Fruit fly (Drosophila melanogaster): ENCODE results near the gene ND-PDSW.
A peak's percentile ranks its signal among the peaks of the same experiment; 100 is the strongest.

The ND-PDSW gene

DNA sequence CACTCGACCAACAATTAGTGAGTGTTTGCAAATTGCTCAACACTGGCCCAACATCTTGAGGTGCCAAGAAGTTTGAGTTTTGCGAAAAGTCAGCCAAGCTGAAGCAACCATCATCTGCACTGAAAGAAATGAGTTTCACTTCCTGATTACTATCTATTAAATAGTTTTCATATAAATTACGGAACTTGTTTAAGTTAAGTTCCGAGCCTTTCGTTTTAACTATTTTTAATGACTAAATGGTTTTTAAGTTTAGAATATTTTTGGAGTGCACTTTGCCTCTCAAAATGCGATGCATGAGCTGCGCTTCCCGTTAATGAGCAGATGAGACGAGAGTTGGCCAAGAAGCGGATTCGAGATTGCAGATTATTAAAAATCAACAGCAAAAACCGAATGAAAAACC lies 24.3 kb upstream of the ND-PDSW start:
- TF ChIP-seq pad (GFP tag; optimal IDR thresholded peaks at IDR 0.05) (no peak), Mnt (GFP tag; optimal IDR thresholded peaks at IDR 0.05) (no peak), CG12768 (GFP tag; optimal IDR thresholded peaks at IDR 0.05) (no peak), cic (GFP tag; optimal IDR thresholded peaks at IDR 0.05) (no peak), cnc (optimal IDR thresholded peaks at IDR 0.05) (no peak), Hr96 (GFP tag; optimal IDR thresholded peaks at IDR 0.05) (no peak), bab1 (GFP tag; optimal IDR thresholded peaks at IDR 0.05) (no peak), ovo (GFP tag; optimal IDR thresholded peaks at IDR 0.05) (no peak), Clk (GFP tag; optimal IDR thresholded peaks at IDR 0.05) (no peak), CG14711 (tag; optimal IDR thresholded peaks at IDR 0.05) (no peak), CG7101 (tag; optimal IDR thresholded peaks at IDR 0.05) (no peak), CG1620 (GFP tag; optimal IDR thresholded peaks at IDR 0.05) (no peak), CG11617 (GFP tag; optimal IDR thresholded peaks at IDR 0.05) (no peak), tj (GFP tag; optimal IDR thresholded peaks at IDR 0.05) (no peak), CG33017 (tag; optimal IDR thresholded peaks at IDR 0.05) (no peak), Crg-1 (GFP tag; optimal IDR thresholded peaks at IDR 0.05) (no peak), toe (GFP tag; optimal IDR thresholded peaks at IDR 0.05) (no peak), kay (GFP tag; ENCODE audit: borderline replicate concordance) (no peak), CG7045 (GFP tag; optimal IDR thresholded peaks at IDR 0.05) (no peak)

DNA sequence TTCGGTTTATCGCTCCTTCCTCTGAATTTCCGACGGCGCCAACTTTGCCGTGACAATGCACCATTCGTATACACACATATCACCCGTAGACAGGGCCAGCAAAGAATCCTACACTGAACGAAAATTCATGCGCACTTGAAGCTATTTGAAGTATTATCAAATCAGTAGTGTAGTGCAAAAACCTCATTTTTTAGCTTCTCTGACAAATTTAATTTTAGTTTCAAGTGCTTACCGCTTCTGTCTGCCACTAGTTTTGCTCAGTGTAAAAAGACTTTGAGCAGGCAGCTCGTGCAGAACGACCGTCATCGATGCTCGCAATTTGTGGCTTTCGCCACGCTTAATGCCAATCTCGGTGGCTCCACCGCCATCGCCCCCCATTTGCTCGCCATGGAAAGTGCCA lies 21.2 kb upstream of the ND-PDSW start:
- TF ChIP-seq toe (GFP tag; optimal IDR thresholded peaks at IDR 0.05) (no peak), CG7101 (tag; optimal IDR thresholded peaks at IDR 0.05) (no peak), CG1620 (GFP tag; optimal IDR thresholded peaks at IDR 0.05) (no peak), CG33017 (tag; optimal IDR thresholded peaks at IDR 0.05) (no peak), cnc (optimal IDR thresholded peaks at IDR 0.05) (no peak), CG7045 (GFP tag; optimal IDR thresholded peaks at IDR 0.05) (no peak), CG5204 (GFP tag; optimal IDR thresholded peaks at IDR 0.05) (no peak), bab1 (GFP tag; optimal IDR thresholded peaks at IDR 0.05) (no peak), Clk (GFP tag; optimal IDR thresholded peaks at IDR 0.05) (no peak), Hr96 (GFP tag; optimal IDR thresholded peaks at IDR 0.05) (no peak), Crg-1 (GFP tag; optimal IDR thresholded peaks at IDR 0.05) (no peak)

- TF ChIP-seq Mnt (GFP tag; optimal IDR thresholded peaks at IDR 0.05) (no peak), kay (GFP tag; ENCODE audit: borderline replicate concordance) (peak; percentile 11)
Observed at dm6 chr2L:3445655-3446054, 20.3 kb upstream of the ND-PDSW start, which contains the start of gene CG2772. Gene CG2772, plus strand, starts transcription at chr2L:3445992.

DNA sequence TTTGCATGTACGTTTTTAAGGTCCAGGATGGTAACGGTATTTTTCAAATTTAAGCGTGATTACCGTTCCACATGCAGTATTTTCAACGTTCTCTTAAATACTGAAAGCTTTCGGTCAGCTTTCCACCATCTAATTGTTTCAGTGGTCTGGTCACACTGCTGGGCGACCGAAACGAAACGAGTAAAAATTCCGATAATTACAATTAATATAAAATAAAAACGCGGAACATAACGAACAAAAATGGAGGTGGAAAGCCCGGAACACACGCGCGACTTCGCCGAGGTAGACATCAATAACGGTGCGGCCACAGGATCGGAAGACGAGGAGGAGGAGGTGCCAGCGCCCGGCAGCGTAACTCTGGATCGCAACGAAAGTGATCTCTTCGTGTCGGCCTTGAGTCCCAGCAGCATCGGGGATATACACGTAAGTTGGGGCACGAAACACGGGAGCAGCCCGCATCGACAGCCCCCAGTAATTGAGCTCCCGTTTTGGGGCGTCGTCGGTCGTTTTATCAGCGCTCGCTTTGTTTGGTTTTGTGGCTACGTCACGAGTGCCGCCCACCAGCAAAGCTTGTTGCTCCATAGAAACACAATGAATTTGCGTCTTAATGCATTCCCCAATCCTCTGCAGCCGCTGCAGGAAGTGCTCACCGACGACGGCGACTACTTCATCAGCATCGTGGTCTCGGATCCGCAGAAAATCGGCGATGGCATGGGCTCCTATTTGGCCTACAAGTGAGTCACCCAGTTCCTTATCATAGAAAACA lies 16.2 kb upstream of the ND-PDSW start, which contains the start of gene Snx1:
Snx1 (plus strand) TSS at position 129 of the 766 bp plus-strand sequence.
- no peak for TF ChIP-seq Crg-1 (GFP tag; optimal IDR thresholded peaks at IDR 0.05)
- peak; percentile 49 for TF ChIP-seq bab1 (GFP tag; optimal IDR thresholded peaks at IDR 0.05)

dm6 chr2L:3452286-3452685 lies 13.7 kb upstream of the ND-PDSW start, which contains the start of gene CG12795:
Gene CG12795, plus strand, starts transcription at chr2L:3452466.
- no peak for TF ChIP-seq ovo (GFP tag; optimal IDR thresholded peaks at IDR 0.05)
- no peak for TF ChIP-seq pad (GFP tag; optimal IDR thresholded peaks at IDR 0.05)
- peak; percentile 44 for TF ChIP-seq bab1 (GFP tag; optimal IDR thresholded peaks at IDR 0.05)
- no peak for TF ChIP-seq tj (GFP tag; optimal IDR thresholded peaks at IDR 0.05)
- peak in 1 of 2 experiments; percentile 91 for TF ChIP-seq cnc (optimal IDR thresholded peaks at IDR 0.05)
- no peak for TF ChIP-seq CG5204 (GFP tag; optimal IDR thresholded peaks at IDR 0.05)
- TF ChIP-seq Mnt (GFP tag; optimal IDR thresholded peaks at IDR 0.05), result no peak

DNA sequence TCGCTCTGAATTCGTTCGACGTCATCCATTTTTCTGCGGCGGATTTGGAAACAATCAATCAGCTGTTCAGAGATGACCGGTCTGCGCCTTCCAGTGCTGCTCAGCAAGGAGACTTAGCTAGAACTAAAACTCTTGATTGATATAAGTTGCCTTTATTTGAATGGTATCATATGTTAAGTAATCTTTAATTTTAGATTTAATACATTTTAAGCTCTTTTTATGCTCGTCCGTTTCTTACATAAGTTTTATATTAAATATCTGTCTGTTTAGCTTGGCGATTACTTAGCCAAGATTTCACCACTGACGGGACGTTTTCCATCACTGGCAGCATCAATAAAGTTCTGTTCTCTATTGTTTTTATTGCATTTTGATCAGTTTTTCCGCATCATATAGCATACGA lies 8.9 kb upstream of the ND-PDSW start, which contains the start of the genes Cog3 and Sec5:
Cog3 (minus strand) TSS at position 58 of the 400 bp plus-strand sequence.
Sec5 (plus strand) TSS at position 296 of the 400 bp plus-strand sequence.
- TF ChIP-seq tj (GFP tag; optimal IDR thresholded peaks at IDR 0.05), result peak; percentile 54
- TF ChIP-seq toe (GFP tag; optimal IDR thresholded peaks at IDR 0.05), result no peak
- TF ChIP-seq CG14711 (tag; optimal IDR thresholded peaks at IDR 0.05), result peak; percentile 73
- TF ChIP-seq CG7101 (tag; optimal IDR thresholded peaks at IDR 0.05), result peak; percentile 84
- TF ChIP-seq ovo (GFP tag; optimal IDR thresholded peaks at IDR 0.05), result peak; percentile 48
- TF ChIP-seq Crg-1 (GFP tag; optimal IDR thresholded peaks at IDR 0.05), result peak; percentile 85
- TF ChIP-seq bab1 (GFP tag; optimal IDR thresholded peaks at IDR 0.05), result peak; percentile 43
- peak; percentile 74 for TF ChIP-seq CG33017 (tag; optimal IDR thresholded peaks at IDR 0.05)
- peak; percentile 66 for TF ChIP-seq CG7045 (GFP tag; optimal IDR thresholded peaks at IDR 0.05)
- no peak for TF ChIP-seq kay (GFP tag; ENCODE audit: borderline replicate concordance)
- peak; percentile 70 for TF ChIP-seq Clk (GFP tag; optimal IDR thresholded peaks at IDR 0.05)
- peak; percentile 77 for TF ChIP-seq pad (GFP tag; optimal IDR thresholded peaks at IDR 0.05)
- no peak for TF ChIP-seq CG5204 (GFP tag; optimal IDR thresholded peaks at IDR 0.05)
- TF ChIP-seq Mnt (GFP tag; optimal IDR thresholded peaks at IDR 0.05), result peak; percentile 77
- TF ChIP-seq cnc (optimal IDR thresholded peaks at IDR 0.05), result no peak
- peak; percentile 83 for TF ChIP-seq CG12768 (GFP tag; optimal IDR thresholded peaks at IDR 0.05)
- peak; percentile 15 for TF ChIP-seq cic (GFP tag; optimal IDR thresholded peaks at IDR 0.05)
- peak; percentile 75 for TF ChIP-seq CG1620 (GFP tag; optimal IDR thresholded peaks at IDR 0.05)
- no peak for TF ChIP-seq Hr96 (GFP tag; optimal IDR thresholded peaks at IDR 0.05)
- TF ChIP-seq CG11617 (GFP tag; optimal IDR thresholded peaks at IDR 0.05), result peak; percentile 62
